Fruit fly (Drosophila melanogaster): ENCODE data around the gene CG4789.
A peak's percentile ranks its signal among the peaks of the same experiment; 100 is the strongest.

The CG4789 gene

DNA sequence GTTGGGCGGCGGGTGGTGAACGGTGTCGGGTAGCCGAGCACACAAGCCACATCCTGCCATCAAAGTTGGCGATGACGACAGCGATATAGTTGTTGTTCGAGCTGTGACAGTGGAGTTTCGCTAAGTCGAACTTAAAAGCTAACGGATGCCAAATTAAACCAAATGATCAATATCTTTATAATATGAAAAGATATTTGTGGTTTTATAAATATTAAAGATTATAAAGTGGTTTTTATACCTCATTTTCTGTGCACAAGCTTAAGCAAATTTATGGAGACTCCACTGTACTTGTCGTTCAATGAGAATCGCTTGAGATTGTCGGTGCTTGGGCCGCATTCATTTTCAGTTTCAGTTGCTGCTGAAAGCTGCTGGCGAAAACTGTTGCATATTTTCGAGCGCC lies 21.4 kb downstream of the CG4789 start (continued):
- TF ChIP-seq salm (tag; optimal IDR thresholded peaks at IDR 0.05): no peak
- 0 out of 3 replicates have a peak, but pooled peaks have one; percentile 28 for TF ChIP-seq so (GFP tag; IDR thresholded peaks at IDR 0.05)
- no peak for TF ChIP-seq CG4617 (GFP tag; optimal IDR thresholded peaks at IDR 0.05; ENCODE audit: borderline replicate concordance)
- no peak for TF ChIP-seq Mad (GFP tag; optimal IDR thresholded peaks at IDR 0.05)
- no peak for TF ChIP-seq CG6854 (GFP tag; optimal IDR thresholded peaks at IDR 0.05)
- TF ChIP-seq HLH3B (GFP tag; IDR thresholded peaks at IDR 0.05): peak; percentile 72
- TF ChIP-seq Adf1 (GFP tag; IDR thresholded peaks at IDR 0.05): no peak
- TF ChIP-seq Med (GFP tag): peak; percentile 32
- TF ChIP-seq eve (GFP tag; optimal IDR thresholded peaks at IDR 0.05): peak in 1 of 2 experiments; percentile 43
- TF ChIP-seq CG2875 (GFP tag; optimal IDR thresholded peaks at IDR 0.05): peak; percentile 17
- TF ChIP-seq stc (GFP tag; IDR thresholded peaks at IDR 0.05): peak; percentile 58
- peak; percentile 45 for TF ChIP-seq CG7556 (GFP tag; optimal IDR thresholded peaks at IDR 0.05)
- TF ChIP-seq sug (tag; optimal IDR thresholded peaks at IDR 0.05): no peak
- peak; percentile 21 for TF ChIP-seq caup (GFP tag; optimal IDR thresholded peaks at IDR 0.05; ENCODE audit: severe bottlenecking)
- TF ChIP-seq pita (GFP tag; optimal IDR thresholded peaks at IDR 0.05): no peak
- peak; percentile 33 for TF ChIP-seq gsb-n (tag; optimal IDR thresholded peaks at IDR 0.05)
- TF ChIP-seq bcd (GFP tag; optimal IDR thresholded peaks at IDR 0.05): peak; percentile 41
- TF ChIP-seq CG34422 (GFP tag; IDR thresholded peaks at IDR 0.05): peak; percentile 38; the same call in 1 of the 3 replicates
- 0 out of 2 replicates have a peak, but pooled peaks have one; percentile 23 for TF ChIP-seq gsb (GFP tag; IDR thresholded peaks at IDR 0.05)
- peak; percentile 68 for TF ChIP-seq CG6689 (GFP tag; IDR thresholded peaks at IDR 0.05)
- TF ChIP-seq ewg (GFP tag; optimal IDR thresholded peaks at IDR 0.05): peak; percentile 32
- peak; percentile 53 for TF ChIP-seq E2f1 (GFP tag; IDR thresholded peaks at IDR 0.05)
- no peak for TF ChIP-seq CG14965 (GFP tag; optimal IDR thresholded peaks at IDR 0.05; ENCODE audit: borderline replicate concordance)
- no peak for TF ChIP-seq cg (GFP tag; optimal IDR thresholded peaks at IDR 0.05)
- TF ChIP-seq CG8924 (tag; optimal IDR thresholded peaks at IDR 0.05): peak; percentile 37
- peak; percentile 44; the same call in 1 of the 2 replicates for TF ChIP-seq CG32532 (GFP tag; IDR thresholded peaks at IDR 0.05)
- TF ChIP-seq CG17385 (GFP tag; optimal IDR thresholded peaks at IDR 0.05): peak; percentile 50
- TF ChIP-seq CG15073 (GFP tag; optimal IDR thresholded peaks at IDR 0.05): no peak
- no peak for TF ChIP-seq NC2β (GFP tag; optimal IDR thresholded peaks at IDR 0.05)
- peak; percentile 38; the same call in 1 of the 3 replicates for TF ChIP-seq CG17361 (GFP tag; IDR thresholded peaks at IDR 0.05)
- peak; percentile 52 for TF ChIP-seq Aef1 (GFP tag; IDR thresholded peaks at IDR 0.05)
- peak; percentile 63 for TF ChIP-seq Blimp-1 (GFP tag; optimal IDR thresholded peaks at IDR 0.05)
- TF ChIP-seq CoRest (tag; optimal IDR thresholded peaks at IDR 0.05): peak; percentile 58
- TF ChIP-seq bowl (GFP tag; IDR thresholded peaks at IDR 0.05): 0 out of 2 replicates have a peak, but pooled peaks have one; percentile 18
- TF ChIP-seq CG4328 (GFP tag; optimal IDR thresholded peaks at IDR 0.05): no peak
- peak; percentile 61 for TF ChIP-seq CG2712 (tag; optimal IDR thresholded peaks at IDR 0.05)
- TF ChIP-seq kni (GFP tag; optimal IDR thresholded peaks at IDR 0.05): no peak
- TF ChIP-seq CG6272 (GFP tag; IDR thresholded peaks at IDR 0.05): peak; percentile 35; the same call in 1 of the 2 replicates
- TF ChIP-seq CG6254 (GFP tag; optimal IDR thresholded peaks at IDR 0.05): peak; percentile 25
- peak; percentile 32; the same call in 1 of the 2 replicates for TF ChIP-seq CG4404 (GFP tag; IDR thresholded peaks at IDR 0.05)
- no peak for TF ChIP-seq CTCF (GFP tag; optimal IDR thresholded peaks at IDR 0.05)
- no peak for TF ChIP-seq Sry-δ (GFP tag; optimal IDR thresholded peaks at IDR 0.05)
- peak; percentile 41; the same call in 1 of the 2 replicates for TF ChIP-seq CG5953 (GFP tag; IDR thresholded peaks at IDR 0.05)
- TF ChIP-seq CG2202 (tag; optimal IDR thresholded peaks at IDR 0.05): no peak
- no peak for TF ChIP-seq ac (GFP tag; optimal IDR thresholded peaks at IDR 0.05)
- peak in 1 of 2 experiments; percentile 23 for TF ChIP-seq dpn (GFP tag; optimal IDR thresholded peaks at IDR 0.05)
- peak; percentile 13 for TF ChIP-seq CG4820 (GFP tag; optimal IDR thresholded peaks at IDR 0.05)
- TF ChIP-seq lola (GFP tag; optimal IDR thresholded peaks at IDR 0.05): peak in 1 of 3 experiments; percentile 4
- peak; percentile 47; the same call in 1 of the 2 replicates for TF ChIP-seq E2f2 (GFP tag; IDR thresholded peaks at IDR 0.05)
- no peak for TF ChIP-seq Dll (GFP tag; IDR thresholded peaks at IDR 0.05; ENCODE audit: partially characterized antibody)

All from whole organism, embryonic.